Worm (Caenorhabditis elegans): ENCODE results near the gene osta-2.

osta-2 gene

ce11 chrII:5663180-5663791, 44.2 kb upstream of the osta-2 start:
- TF ChIP-seq rnt-1 (tag; optimal IDR thresholded peaks at IDR 0.05) (no peak), unc-42 (tag; optimal IDR thresholded peaks at IDR 0.05) (peak; percentile 12), ceh-14 (tag; optimal IDR thresholded peaks at IDR 0.05) (peak; percentile 10)

ce11 chrII:5665029-5665428, 42.5 kb upstream of the osta-2 start, which contains the start of gene C25H3.15:
TSS of gene C25H3.15 (plus strand) at chrII:5665329.
- TF ChIP-seq ztf-16 (tag; optimal IDR thresholded peaks at IDR 0.05) (no peak), C08G9.2 (tag; optimal IDR thresholded peaks at IDR 0.05) (no peak), unc-3 (GFP tag; conservative IDR thresholded peaks at IDR 0.05) (no peak), unc-3 (tag; optimal IDR thresholded peaks at IDR 0.05) (no peak), lim-6 (tag; optimal IDR thresholded peaks at IDR 0.05) (no peak), ceh-24 (tag; optimal IDR thresholded peaks at IDR 0.05) (no peak), ceh-19 (GFP tag; optimal IDR thresholded peaks at IDR 0.05) (no peak)

- TF ChIP-seq ref-2 (tag; optimal IDR thresholded peaks at IDR 0.05) = no peak
- no peak for TF ChIP-seq zip-5 (tag; optimal IDR thresholded peaks at IDR 0.05)
- TF ChIP-seq pha-4 (tag; optimal IDR thresholded peaks at IDR 0.05) = no peak
- TF ChIP-seq ama-1 (optimal IDR thresholded peaks at IDR 0.05) = no peak
- TF ChIP-seq dve-1 (tag; optimal IDR thresholded peaks at IDR 0.05) = no peak
- no peak for TF ChIP-seq odd-2 (tag; optimal IDR thresholded peaks at IDR 0.05)
- no peak for TF ChIP-seq dmd-4 (tag; optimal IDR thresholded peaks at IDR 0.05; ENCODE audit: borderline replicate concordance)
- TF ChIP-seq hlh-15 (tag; optimal IDR thresholded peaks at IDR 0.05) = no peak
- TF ChIP-seq C08G9.2 (tag; optimal IDR thresholded peaks at IDR 0.05) = no peak
- no peak for TF ChIP-seq fkh-6 (tag; optimal IDR thresholded peaks at IDR 0.05)
- TF ChIP-seq unc-3 (GFP tag; conservative IDR thresholded peaks at IDR 0.05) = no peak
- no peak for TF ChIP-seq unc-3 (tag; optimal IDR thresholded peaks at IDR 0.05)
- no peak for TF ChIP-seq K09A11.1 (tag; optimal IDR thresholded peaks at IDR 0.05; ENCODE audit: insufficient read depth)
- TF ChIP-seq elt-4 (tag; optimal IDR thresholded peaks at IDR 0.05) = no peak
- no peak for TF ChIP-seq ttx-3 (tag; optimal IDR thresholded peaks at IDR 0.05)
- TF ChIP-seq lin-11 (tag; optimal IDR thresholded peaks at IDR 0.05) = no peak
Measured at ce11 chrII:5665991-5666390, 41.5 kb upstream of the osta-2 start, which contains the start of gene C25H3.16. TSS of gene C25H3.16 (plus strand) at chrII:5666291.

ce11 chrII:5667540-5667939, 40.0 kb upstream of the osta-2 start:
- TF ChIP-seq elt-2 (tag; optimal IDR thresholded peaks at IDR 0.05) (no peak), ztf-16 (tag; optimal IDR thresholded peaks at IDR 0.05) (no peak)

ce11 chrII:5668830-5669229, 38.7 kb upstream of the osta-2 start, which contains the start of gene C25H3.7:
TSS of gene C25H3.7 (minus strand) at chrII:5668930.
- TF ChIP-seq odd-2 (tag; optimal IDR thresholded peaks at IDR 0.05) (no peak), ceh-2 (tag; optimal IDR thresholded peaks at IDR 0.05) (no peak), ref-2 (tag; optimal IDR thresholded peaks at IDR 0.05) (no peak), che-1 (tag; optimal IDR thresholded peaks at IDR 0.05) (no peak), pax-1 (tag; optimal IDR thresholded peaks at IDR 0.05) (no peak), dmd-4 (tag; optimal IDR thresholded peaks at IDR 0.05; ENCODE audit: borderline replicate concordance) (no peak), ets-4 (tag; optimal IDR thresholded peaks at IDR 0.05) (no peak), K02D7.2 (tag; optimal IDR thresholded peaks at IDR 0.05) (no peak)

ce11 chrII:5669580-5669979, 37.9 kb upstream of the osta-2 start, which contains the start of gene C25H3.17:
TSS of gene C25H3.17 (minus strand) at chrII:5669680.
- TF ChIP-seq che-1 (tag; optimal IDR thresholded peaks at IDR 0.05) (no peak), pqm-1 (tag; optimal IDR thresholded peaks at IDR 0.05) (no peak), unc-55 (GFP tag; optimal IDR thresholded peaks at IDR 0.05) (no peak), ttx-3 (tag; optimal IDR thresholded peaks at IDR 0.05) (no peak), elt-4 (tag; optimal IDR thresholded peaks at IDR 0.05) (no peak), nfya-1 (tag; optimal IDR thresholded peaks at IDR 0.05) (no peak), unc-42 (tag; optimal IDR thresholded peaks at IDR 0.05) (no peak), fax-1 (tag; optimal IDR thresholded peaks at IDR 0.05) (no peak), tbx-7 (tag; optimal IDR thresholded peaks at IDR 0.05) (no peak), pros-1 (tag; optimal IDR thresholded peaks at IDR 0.05) (no peak), fkh-10 (GFP tag; optimal IDR thresholded peaks at IDR 0.05) (no peak)

Data from whole organism, late embryonic.